Fruit fly (Drosophila melanogaster) whole organism, embryonic: Measurements from ENCODE around the gene CG10347.

Experiments
- Asciz ChIP-seq: fragments of 200-800 bp; sonication (Bioruptor generic); optimal IDR thresholded peaks from 2 replicates; lab custom pipeline; 2017; ENCODE audit warnings: missing biosample characterization, mild to moderate bottlenecking, missing genetic modification characterization, missing genetic modification reagents
- B-H1 ChIP-seq: fragments of 200-800 bp; sonication (Bioruptor generic); IDR thresholded peaks from 3 replicates; pipeline ENCODE4 v1.3.6; 2022; ENCODE audit warnings: missing biosample characterization, missing genetic modification characterization
- BEAF-32 ChIP-seq: fragments of 200-800 bp; sonication (Bioruptor generic); optimal IDR thresholded peaks from 3 replicates; lab custom pipeline; 2017; ENCODE audit warnings: missing biosample characterization, missing genetic modification characterization, mild to moderate bottlenecking, moderate library complexity, missing genetic modification reagents
- CG12219 ChIP-seq: fragments of 200-800 bp; sonication (Bioruptor generic); optimal IDR thresholded peaks from 3 replicates; lab custom pipeline; 2018; ENCODE audit warnings: missing biosample characterization, mild to moderate bottlenecking, missing genetic modification characterization
- CG12769 ChIP-seq: fragments of 200-800 bp; sonication (Bioruptor generic); optimal IDR thresholded peaks from 2 replicates; lab custom pipeline; 2019; ENCODE audit warnings: missing biosample characterization, mild to moderate bottlenecking, missing genetic modification characterization, moderate library complexity
- CG13775 ChIP-seq: fragments of 200-800 bp; sonication (Bioruptor generic); optimal IDR thresholded peaks from 3 replicates; lab custom pipeline; 2017; ENCODE audit warnings: missing biosample characterization, mild to moderate bottlenecking, missing genetic modification characterization
- CG14860 ChIP-seq: fragments of 200-800 bp; sonication (Bioruptor generic); IDR thresholded peaks from 3 replicates; pipeline ENCODE4 v1.3.6; 2022; ENCODE audit warnings: missing biosample characterization, missing genetic modification characterization; ENCODE audit not compliant: partially characterized antibody
- CG15601 ChIP-seq: fragments of 200-800 bp; sonication (Bioruptor generic); optimal IDR thresholded peaks from 3 replicates; lab custom pipeline; 2019; ENCODE audit warnings: missing biosample characterization, mild to moderate bottlenecking, missing genetic modification characterization, moderate library complexity
- CG17361 ChIP-seq: fragments of 200-800 bp; sonication (Bioruptor generic); IDR thresholded peaks from 3 replicates; pipeline ENCODE4 v1.3.6; 2022; ENCODE audit warnings: missing biosample characterization, missing genetic modification characterization
- CG17829 ChIP-seq: fragments of 200-800 bp; optimal IDR thresholded peaks from 2 replicates; lab custom pipeline; 2019; ENCODE audit warnings: missing biosample characterization, mild to moderate bottlenecking, missing genetic modification characterization, moderate library complexity
- CG33213 ChIP-seq: fragments of 200-800 bp; sonication (Bioruptor generic); optimal IDR thresholded peaks from 3 replicates; lab custom pipeline; 2016; ENCODE audit warnings: missing biosample characterization, missing genetic modification characterization
- CG3726 ChIP-seq: fragments of 200-800 bp; sonication (Bioruptor generic); IDR thresholded peaks from 3 replicates; pipeline ENCODE4, ENCODE4 v1.3.6; 2022; ENCODE audit warnings: missing biosample characterization, missing genetic modification characterization
- CG4707 ChIP-seq: fragments of 200-800 bp; sonication (Bioruptor generic); optimal IDR thresholded peaks from 2 replicates; lab custom pipeline; 2018; ENCODE audit warnings: missing biosample characterization, mild to moderate bottlenecking, missing genetic modification characterization, moderate library complexity
- CG6254 ChIP-seq: fragments of 200-800 bp; sonication (Bioruptor generic); optimal IDR thresholded peaks from 3 replicates; lab custom pipeline; 2017; ENCODE audit warnings: mild to moderate bottlenecking, missing biosample characterization, missing genetic modification reagents, missing genetic modification characterization
- CG6272 ChIP-seq: fragments of 200-800 bp; sonication (Bioruptor generic); IDR thresholded peaks from 2 replicates; pipeline ENCODE4 v1.3.6; 2022; ENCODE audit warnings: missing biosample characterization, missing genetic modification characterization
- CG6765 ChIP-seq: fragments of 200-800 bp; sonication (Bioruptor generic); optimal IDR thresholded peaks from 3 replicates; lab custom pipeline; 2017; ENCODE audit warnings: missing biosample characterization, mild to moderate bottlenecking, missing genetic modification characterization
- CG7745 ChIP-seq: fragments of 200-800 bp; sonication (Bioruptor generic); optimal IDR thresholded peaks from 2 replicates; lab custom pipeline; 2018; ENCODE audit warnings: missing biosample characterization, mild to moderate bottlenecking, missing genetic modification characterization, moderate library complexity
- CG7928 ChIP-seq: fragments of 200-800 bp; sonication (Bioruptor generic); optimal IDR thresholded peaks from 2 replicates; lab custom pipeline; 2017; ENCODE audit warnings: missing biosample characterization, mild to moderate bottlenecking, missing genetic modification characterization
- CG7987 ChIP-seq: fragments of 200-800 bp; sonication (Bioruptor generic); optimal IDR thresholded peaks from 2 replicates; lab custom pipeline; 2018; ENCODE audit warnings: missing biosample characterization, mild to moderate bottlenecking, missing genetic modification characterization, moderate library complexity
- CG8478 ChIP-seq: fragments of >200 bp; optimal IDR thresholded peaks from 2 replicates; lab custom pipeline; 2018
- CoRest ChIP-seq: fragments of 200-800 bp; sonication (Bioruptor generic); optimal IDR thresholded peaks from 3 replicates; lab custom pipeline; 2018; ENCODE audit warnings: missing biosample characterization, mild to moderate bottlenecking, missing genetic modification characterization, moderate library complexity
- D19A ChIP-seq: fragments of 200-800 bp; optimal IDR thresholded peaks from 3 replicates; lab custom pipeline; 2019; ENCODE audit warnings: missing biosample characterization, mild to moderate bottlenecking, missing genetic modification characterization, moderate library complexity
- D19B ChIP-seq: fragments of 200-800 bp; sonication (Bioruptor generic); optimal IDR thresholded peaks from 2 replicates; lab custom pipeline; 2017; ENCODE audit warnings: missing biosample characterization, mild to moderate bottlenecking, missing genetic modification characterization
- Gug ChIP-seq: fragments of 200-800 bp; sonication (Bioruptor generic); IDR thresholded peaks from 4 replicates; pipeline ENCODE4 v1.3.6; 2022; ENCODE audit warnings: missing biosample characterization, missing genetic modification characterization
- H15 ChIP-seq: fragments of 200-800 bp; sonication (Bioruptor generic); IDR thresholded peaks from 3 replicates; pipeline ENCODE4 v1.3.6; 2022; ENCODE audit warnings: missing biosample characterization, missing genetic modification characterization
- Hmr ChIP-seq: fragments of 200-800 bp; sonication (Bioruptor generic); optimal IDR thresholded peaks from 3 replicates; lab custom pipeline; 2017; ENCODE audit warnings: mild to moderate bottlenecking, missing biosample characterization, missing genetic modification reagents, missing genetic modification characterization
- Hr39 ChIP-seq: fragments of >200 bp; optimal IDR thresholded peaks from 2 replicates; lab custom pipeline; 2017
- Hsf ChIP-seq: fragments of 200-800 bp; sonication (Bioruptor generic); optimal IDR thresholded peaks from 3 replicates; lab custom pipeline; 2016; ENCODE audit warnings: missing biosample characterization, missing genetic modification characterization
- Jarid2 ChIP-seq: fragments of 200-800 bp; sonication (Bioruptor generic); optimal IDR thresholded peaks from 3 replicates; lab custom pipeline; 2017; ENCODE audit warnings: mild to moderate bottlenecking, missing biosample characterization, missing genetic modification reagents, missing genetic modification characterization
- Max ChIP-seq: fragments of 200-800 bp; sonication (Bioruptor generic); optimal IDR thresholded peaks from 2 replicates; lab custom pipeline; 2016; ENCODE audit warnings: missing biosample characterization, mild to moderate bottlenecking, missing genetic modification characterization
- NFAT ChIP-seq: fragments of 200-800 bp; sonication (Bioruptor generic); IDR thresholded peaks from 2 replicates; pipeline ENCODE4 v1.3.6; 2022; ENCODE audit warnings: missing biosample characterization, missing genetic modification characterization
- NK7.1 ChIP-seq: fragments of 200-800 bp; sonication (Bioruptor generic); optimal IDR thresholded peaks from 3 replicates; lab custom pipeline; 2016; ENCODE audit warnings: missing biosample characterization, missing genetic modification characterization
- PHDP ChIP-seq: fragments of 200-800 bp; sonication (Bioruptor generic); optimal IDR thresholded peaks from 3 replicates; lab custom pipeline; 2018; ENCODE audit warnings: missing biosample characterization, mild to moderate bottlenecking, missing genetic modification characterization, moderate library complexity
- Side ChIP-seq: fragments of 200-800 bp; sonication (Bioruptor generic); optimal IDR thresholded peaks from 2 replicates; lab custom pipeline; 2016; ENCODE audit warnings: missing biosample characterization, missing genetic modification characterization
- Sin3A ChIP-seq: fragments of >200 bp; optimal IDR thresholded peaks from 2 replicates; lab custom pipeline; 2018
- bigmax ChIP-seq: fragments of 200-800 bp; sonication (Bioruptor generic); optimal IDR thresholded peaks from 2 replicates; lab custom pipeline; 2018; ENCODE audit warnings: missing biosample characterization, mild to moderate bottlenecking, missing genetic modification characterization
- da ChIP-seq: fragments of 200-800 bp; sonication (Bioruptor generic); optimal IDR thresholded peaks from 2 replicates; lab custom pipeline; 2016; ENCODE audit warnings: missing biosample characterization, missing genetic modification characterization
- fd64A ChIP-seq: fragments of 200-800 bp; sonication (Bioruptor generic); optimal IDR thresholded peaks from 3 replicates; lab custom pipeline; 2018; ENCODE audit warnings: missing biosample characterization, mild to moderate bottlenecking, missing genetic modification characterization
- fd96Cb ChIP-seq: fragments of 200-800 bp; sonication (Bioruptor generic); optimal IDR thresholded peaks from 2 replicates; lab custom pipeline; 2018; ENCODE audit warnings: missing biosample characterization, mild to moderate bottlenecking, missing genetic modification characterization, moderate library complexity
- fru ChIP-seq: fragments of >200 bp; optimal IDR thresholded peaks from 2 replicates; lab custom pipeline; 2017
- ftz-f1 ChIP-seq: fragments of 200-800 bp; sonication (Bioruptor generic); optimal IDR thresholded peaks from 2 replicates; lab custom pipeline; 2016; ENCODE audit warnings: missing biosample characterization, missing genetic modification characterization
- h ChIP-seq: fragments of >200 bp; optimal IDR thresholded peaks from 2 replicates; lab custom pipeline; 2017
- insv ChIP-seq, 2 experiments: fragments of 200-800 bp; sonication (Bioruptor generic); optimal IDR thresholded peaks; 3 replicates each; lab custom pipeline; 2016 to 2018; ENCODE audit warnings: missing biosample characterization in 2 of 2, missing genetic modification characterization in 2 of 2
- lbe ChIP-seq: fragments of 200-800 bp; sonication (Bioruptor generic); optimal IDR thresholded peaks from 2 replicates; lab custom pipeline; 2016; ENCODE audit warnings: missing biosample characterization, mild to moderate bottlenecking, missing genetic modification characterization
- nerfin-1 ChIP-seq: fragments of 200-800 bp; sonication (Bioruptor generic); optimal IDR thresholded peaks from 3 replicates; lab custom pipeline; 2019; ENCODE audit warnings: missing biosample characterization, mild to moderate bottlenecking, missing genetic modification characterization, moderate library complexity
- oc ChIP-seq: fragments of 200-800 bp; sonication (Bioruptor generic); optimal IDR thresholded peaks from 2 replicates; lab custom pipeline; 2018; ENCODE audit warnings: missing biosample characterization, mild to moderate bottlenecking, missing genetic modification characterization, moderate library complexity
- pita ChIP-seq: fragments of 200-800 bp; sonication (Bioruptor generic); optimal IDR thresholded peaks from 2 replicates; lab custom pipeline; 2017; ENCODE audit warnings: missing biosample characterization, mild to moderate bottlenecking, missing genetic modification characterization
- seq ChIP-seq: fragments of 200-800 bp; sonication (Bioruptor generic); IDR thresholded peaks from 2 replicates; pipeline ENCODE4 v1.3.6; 2022; ENCODE audit warnings: missing biosample characterization, missing genetic modification characterization
- sob ChIP-seq: fragments of 200-800 bp; sonication (Bioruptor generic); IDR thresholded peaks from 2 replicates; pipeline ENCODE4 v1.3.6; 2022; ENCODE audit warnings: missing biosample characterization, missing genetic modification characterization
- tap ChIP-seq: fragments of 200-800 bp; optimal IDR thresholded peaks from 3 replicates; lab custom pipeline; 2019; ENCODE audit warnings: missing biosample characterization, mild to moderate bottlenecking, missing genetic modification characterization, moderate library complexity
- zfh1 ChIP-seq: fragments of 200-800 bp; sonication (Bioruptor generic); IDR thresholded peaks from 3 replicates; pipeline ENCODE4 v1.3.6; 2022; ENCODE audit warnings: missing biosample characterization, missing genetic modification characterization

CG10347 gene

dm6 chrX:11854758-11855465 is at the start of gene CG10347, which contains the start of gene ATP7 (continued):
- no peak for TF ChIP-seq CG33213 (GFP tag; lab: Kevin White, UChicago)
- no peak for TF ChIP-seq Side (GFP tag; lab: Kevin White, UChicago)
- no peak for TF ChIP-seq h (lab: Kevin White, UChicago)
- peak; percentile 72 for TF ChIP-seq Sin3A (lab: Kevin White, UChicago)
- no peak for TF ChIP-seq CG15601 (tag; lab: Kevin White, UChicago)
- TF ChIP-seq seq (GFP tag; lab: Robert Waterston, UW), result no peak
- peak in 1 of 2 experiments; percentile 8 for TF ChIP-seq insv (GFP tag; optimal IDR thresholded peaks at IDR 0.05; lab: Kevin White, UChicago)
- no peak for TF ChIP-seq zfh1 (GFP tag; lab: Robert Waterston, UW)
- no peak for TF ChIP-seq oc (tag; lab: Kevin White, UChicago)
- no peak for TF ChIP-seq B-H1 (GFP tag; lab: Robert Waterston, UW)
- peak; percentile 5 for TF ChIP-seq CG12769 (tag; lab: Kevin White, UChicago)
- no peak for TF ChIP-seq CG6254 (GFP tag; lab: Kevin White, UChicago)
- TF ChIP-seq CG6765 (GFP tag; lab: Kevin White, UChicago), result no peak
- TF ChIP-seq fd96Cb (tag; lab: Kevin White, UChicago), result no peak
- TF ChIP-seq CG7987 (GFP tag; lab: Kevin White, UChicago), result no peak
- no peak for TF ChIP-seq NFAT (GFP tag; lab: Robert Waterston, UW)
- TF ChIP-seq D19B, result no peak
- TF ChIP-seq CoRest (tag; lab: Kevin White, UChicago), result peak; percentile 18
- TF ChIP-seq CG14860, result peak; percentile 94
- no peak for TF ChIP-seq fru (lab: Kevin White, UChicago)
- TF ChIP-seq Gug (GFP tag; lab: Robert Waterston, UW), result peak; percentile 20; the same call in 1 of the 4 replicates
- TF ChIP-seq tap (tag; lab: Kevin White, UChicago), result no peak
- no peak for TF ChIP-seq CG7928 (GFP tag; lab: Kevin White, UChicago)
- TF ChIP-seq nerfin-1, result peak; percentile 11
- no peak for TF ChIP-seq NK7.1 (GFP tag; lab: Kevin White, UChicago)
- no peak for TF ChIP-seq Hr39
- TF ChIP-seq Hsf (GFP tag; lab: Kevin White, UChicago), result peak; percentile 39
- no peak for TF ChIP-seq Asciz (GFP tag; lab: Kevin White, UChicago)
- 0 out of 3 replicates have a peak, but pooled peaks have one; percentile 11 for TF ChIP-seq CG17361 (GFP tag; lab: Robert Waterston, UW)
- peak; percentile 26 for TF ChIP-seq Max
- TF ChIP-seq sob (GFP tag; lab: Robert Waterston, UW), result 0 out of 2 replicates have a peak, but pooled peaks have one; percentile 6
- TF ChIP-seq H15, result 0 out of 3 replicates have a peak, but pooled peaks have one; percentile 23
- peak; percentile 93 for TF ChIP-seq BEAF-32 (GFP tag; lab: Kevin White, UChicago)
- peak; percentile 60 for TF ChIP-seq Hmr (GFP tag; lab: Kevin White, UChicago)
- no peak for TF ChIP-seq D19A (tag; lab: Kevin White, UChicago)
- TF ChIP-seq da, result no peak
- no peak for TF ChIP-seq CG7745 (tag; lab: Kevin White, UChicago)
- TF ChIP-seq CG12219 (GFP tag; lab: Kevin White, UChicago), result no peak
- TF ChIP-seq fd64A (GFP tag; lab: Kevin White, UChicago), result no peak
- peak; percentile 80 for TF ChIP-seq Jarid2 (GFP tag; lab: Kevin White, UChicago)
- TF ChIP-seq lbe (GFP tag; lab: Kevin White, UChicago), result peak; percentile 22
- TF ChIP-seq bigmax, result no peak
- TF ChIP-seq ftz-f1 (GFP tag; lab: Kevin White, UChicago), result no peak
- TF ChIP-seq CG8478 (lab: Kevin White, UChicago), result no peak
- no peak for TF ChIP-seq CG3726 (GFP tag; lab: Robert Waterston, UW)
- TF ChIP-seq CG4707, result no peak
- TF ChIP-seq CG6272, result 0 out of 2 replicates have a peak, but pooled peaks have one; percentile 23
- peak; percentile 41 for TF ChIP-seq CG17829 (tag; lab: Kevin White, UChicago)
- no peak for TF ChIP-seq pita (GFP tag; lab: Kevin White, UChicago)
- peak; percentile 26 for TF ChIP-seq CG13775 (GFP tag; lab: Kevin White, UChicago)
- TF ChIP-seq PHDP (tag; lab: Kevin White, UChicago), result peak; percentile 4
